Worm (Caenorhabditis elegans) whole organism, midembryonic: ENCODE measurements around the gene F11D11.21.

Experiments
- flt-1 ChIP-seq: fragments of 200-800 bp; sonication (Bioruptor generic); IDR thresholded peaks from 2 replicates; pipeline ENCODE4 v1.3.6; 2022; ENCODE audit warnings: missing genetic modification characterization, missing compliant biosample characterization
- ref-1 ChIP-seq: fragments of 200-800 bp; sonication (Bioruptor generic); conservative IDR thresholded peaks from 2 replicates; pipeline ENCODE4 v1.3.6; 2022; ENCODE audit warnings: missing genetic modification reagents, missing genetic modification characterization, missing compliant biosample characterization
- tab-1 ChIP-seq: fragments of 200-800 bp; sonication (Bioruptor generic); IDR thresholded peaks from 2 replicates; pipeline ENCODE4 v1.3.6; 2022; ENCODE audit warnings: missing genetic modification characterization, missing compliant biosample characterization
- ztf-29 ChIP-seq: fragments of 200-800 bp; sonication (Bioruptor generic); IDR thresholded peaks from 2 replicates; pipeline ENCODE4 v1.3.6; 2022; ENCODE audit warnings: missing genetic modification reagents, missing genetic modification characterization, missing compliant biosample characterization

ce11 chrV:18769902-18770301, 19.6 kb upstream of the F11D11.21 start:
- TF ChIP-seq tab-1 (GFP tag; lab: Robert Waterston, UW): no peak
- TF ChIP-seq ztf-29 (GFP tag; lab: Robert Waterston, UW): no peak
- TF ChIP-seq flt-1 (GFP tag; lab: Robert Waterston, UW): no peak
- no peak for TF ChIP-seq ref-1 (GFP tag; lab: Robert Waterston, UW)
